Worm (Caenorhabditis elegans) whole organism, L1 larva: Measurements from ENCODE around the gene W02D7.4.

Source experiments
- C34B4.2 ChIP-seq: sonication (generic microtip); optimal IDR thresholded peaks from 2 replicates; lab custom pipeline; 2017; ENCODE audit warnings: mild to moderate bottlenecking, missing genetic modification characterization, missing compliant biosample characterization
- aly-2 ChIP-seq: fragments of 150-350 bp; optimal IDR thresholded peaks from 2 replicates; lab custom pipeline; 2014; ENCODE audit warnings: missing biosample characterization, missing genetic modification characterization
- ama-1 ChIP-seq: fragments of 150-350 bp; optimal IDR thresholded peaks from 2 replicates; lab custom pipeline; 2014
- ceh-63 ChIP-seq: fragments of 200-800 bp; sonication (Bioruptor generic); optimal IDR thresholded peaks from 2 replicates; lab custom pipeline; 2018; ENCODE audit warnings: mild to moderate bottlenecking, missing genetic modification characterization, missing compliant biosample characterization
- ceh-8 ChIP-seq: fragments of 200-800 bp; sonication (Bioruptor generic); optimal IDR thresholded peaks from 2 replicates; lab custom pipeline; 2018; ENCODE audit warnings: mild to moderate bottlenecking, missing genetic modification characterization, moderate library complexity, missing compliant biosample characterization
- ceh-88 ChIP-seq: fragments of 200-800 bp; sonication (Bioruptor generic); IDR thresholded peaks from 2 replicates; pipeline ENCODE4 v1.3.6; 2022; ENCODE audit warnings: missing genetic modification characterization, missing compliant biosample characterization
- ceh-90 ChIP-seq: sonication (generic microtip); optimal IDR thresholded peaks from 2 replicates; lab custom pipeline; 2016; ENCODE audit warnings: missing genetic modification characterization, missing compliant biosample characterization
- ces-1 ChIP-seq: fragments of 150-350 bp; optimal IDR thresholded peaks from 2 replicates; lab custom pipeline; 2014; ENCODE audit warnings: missing biosample characterization, missing genetic modification reagents, missing genetic modification characterization
- dpl-1 ChIP-seq, 3 experiments: fragments of 150-350 bp in 2 of 3; sonication (generic microtip) in 1 of 3; optimal IDR thresholded peaks; 2 replicates each; lab custom pipeline; 2014 to 2017; ENCODE audit warnings: missing biosample characterization in 3 of 3, missing genetic modification characterization in 3 of 3, missing genetic modification reagents in 3 of 3
- efl-1 ChIP-seq, 4 experiments: fragments of 150-350 bp; optimal IDR thresholded peaks in 3 of 4; peaks in 1 of 4; 1 replicate in 1 of 4; 2 replicates in 3 of 4; lab custom pipeline; 2014; ENCODE audit warnings: missing biosample characterization in 2 of 4, missing genetic modification characterization in 2 of 4, missing genetic modification reagents in 2 of 4
- egl-27 ChIP-seq, 2 experiments: fragments of 150-350 bp in 1 of 2; sonication (generic microtip); optimal IDR thresholded peaks; 3 replicates each; lab custom pipeline; 2017 to 2018; ENCODE audit warnings: missing biosample characterization in 2 of 2, missing genetic modification characterization in 2 of 2, missing genetic modification reagents in 2 of 2
- elt-2 ChIP-seq: sonication (generic microtip); optimal IDR thresholded peaks from 2 replicates; lab custom pipeline; 2016; ENCODE audit warnings: missing genetic modification characterization, mild to moderate bottlenecking, inconsistent platforms, missing compliant biosample characterization, missing genetic modification reagents
- elt-3 ChIP-seq, 6 experiments: fragments of 150-350 bp in 1 of 6; sonication (generic microtip); optimal IDR thresholded peaks; 2 replicates each; lab custom pipeline; 2017 to 2018; ENCODE audit warnings: missing biosample characterization in 6 of 6, missing genetic modification characterization in 6 of 6, inconsistent platforms in 1 of 6
- fkh-10 ChIP-seq: sonication (generic microtip); optimal IDR thresholded peaks from 2 replicates; lab custom pipeline; 2017; ENCODE audit warnings: missing biosample characterization, missing genetic modification reagents, missing genetic modification characterization
- hlh-17 ChIP-seq: fragments of 200-800 bp; sonication (Bioruptor generic); optimal IDR thresholded peaks from 2 replicates; lab custom pipeline; 2018; ENCODE audit warnings: missing genetic modification characterization, mild to moderate bottlenecking, missing compliant biosample characterization, moderate library complexity, borderline replicate concordance
- hlh-4 ChIP-seq: sonication (generic microtip); optimal IDR thresholded peaks from 2 replicates; lab custom pipeline; 2016; ENCODE audit warnings: mild to moderate bottlenecking, missing genetic modification characterization, missing compliant biosample characterization
- isw-1 ChIP-seq: fragments of 200-800 bp; sonication (Bioruptor generic); IDR thresholded peaks from 2 replicates; pipeline ENCODE4 v1.3.6; 2022; ENCODE audit warnings: missing genetic modification characterization, missing compliant biosample characterization
- lin-13 ChIP-seq: fragments of 150-350 bp; optimal IDR thresholded peaks from 2 replicates; lab custom pipeline; 2014; ENCODE audit warnings: missing biosample characterization, missing genetic modification reagents, missing genetic modification characterization
- lin-35 ChIP-seq, 2 experiments: fragments of 150-350 bp; optimal IDR thresholded peaks; 2 replicates each; lab custom pipeline; 2014; ENCODE audit warnings: missing biosample characterization in 2 of 2, missing genetic modification characterization in 2 of 2, missing genetic modification reagents in 2 of 2
- lsy-2 ChIP-seq, 2 experiments: fragments of 150-350 bp; optimal IDR thresholded peaks; 2 replicates each; lab custom pipeline; 2014; ENCODE audit warnings: missing biosample characterization in 2 of 2, missing genetic modification characterization in 2 of 2
- mab-9 ChIP-seq: fragments of 200-800 bp; sonication (Bioruptor generic); IDR thresholded peaks from 2 replicates; pipeline ENCODE4 v1.3.6; 2022; ENCODE audit warnings: missing genetic modification reagents, missing genetic modification characterization, missing compliant biosample characterization
- mep-1 ChIP-seq: fragments of 150-350 bp; optimal IDR thresholded peaks from 2 replicates; lab custom pipeline; 2014; ENCODE audit warnings: missing biosample characterization, missing genetic modification characterization
- nhr-11 ChIP-seq: fragments of 150-350 bp; optimal IDR thresholded peaks from 2 replicates; lab custom pipeline; 2014; ENCODE audit warnings: missing biosample characterization, missing genetic modification characterization
- nhr-12 ChIP-seq: sonication (generic microtip); optimal IDR thresholded peaks from 2 replicates; lab custom pipeline; 2017; ENCODE audit warnings: missing biosample characterization, missing genetic modification characterization
- nhr-19 ChIP-seq: fragments of 200-800 bp; sonication (Bioruptor generic); conservative IDR thresholded peaks from 2 replicates; pipeline ENCODE4 v1.3.6; 2022; ENCODE audit warnings: missing genetic modification characterization, missing compliant biosample characterization
- nhr-237 ChIP-seq: fragments of 150-350 bp; optimal IDR thresholded peaks from 2 replicates; lab custom pipeline; 2014; ENCODE audit warnings: missing biosample characterization, missing genetic modification characterization
- nhr-47 ChIP-seq: sonication (generic microtip); optimal IDR thresholded peaks from 2 replicates; lab custom pipeline; 2016; ENCODE audit warnings: mild to moderate bottlenecking, missing genetic modification characterization, moderate library complexity, missing compliant biosample characterization
- nhr-71 ChIP-seq: sonication (generic microtip); optimal IDR thresholded peaks from 2 replicates; lab custom pipeline; 2016; ENCODE audit warnings: mild to moderate bottlenecking, missing genetic modification characterization, moderate library complexity, missing compliant biosample characterization
- nhr-77 ChIP-seq: fragments of 150-350 bp; optimal IDR thresholded peaks from 2 replicates; lab custom pipeline; 2014; ENCODE audit warnings: missing biosample characterization, missing genetic modification characterization
- rnt-1 ChIP-seq: sonication (generic microtip); optimal IDR thresholded peaks from 2 replicates; lab custom pipeline; 2016; ENCODE audit warnings: mild to moderate bottlenecking, missing genetic modification characterization, moderate library complexity, missing compliant biosample characterization
- snpc-4 ChIP-seq: fragments of 150-350 bp; optimal IDR thresholded peaks from 2 replicates; lab custom pipeline; 2014; ENCODE audit warnings: missing biosample characterization, missing genetic modification characterization
- sptf-1 ChIP-seq: fragments of 150-350 bp; optimal IDR thresholded peaks from 2 replicates; lab custom pipeline; 2014; ENCODE audit warnings: missing biosample characterization, missing genetic modification characterization
- sup-37 ChIP-seq: fragments of 200-800 bp; sonication (Bioruptor generic); optimal IDR thresholded peaks from 2 replicates; lab custom pipeline; 2018; ENCODE audit warnings: mild to moderate bottlenecking, missing genetic modification characterization, missing compliant biosample characterization
- tbx-2 ChIP-seq: sonication (generic microtip); optimal IDR thresholded peaks from 2 replicates; lab custom pipeline; 2016; ENCODE audit warnings: missing genetic modification characterization, missing compliant biosample characterization
- tlp-1 ChIP-seq: fragments of 150-350 bp; optimal IDR thresholded peaks from 2 replicates; lab custom pipeline; 2014; ENCODE audit warnings: missing biosample characterization, missing genetic modification characterization
- unc-30 ChIP-seq: sonication (generic microtip); optimal IDR thresholded peaks from 2 replicates; lab custom pipeline; 2017; ENCODE audit warnings: missing biosample characterization, missing genetic modification characterization
- unc-98 ChIP-seq: fragments of 200-800 bp; sonication (Bioruptor generic); IDR thresholded peaks from 2 replicates; pipeline ENCODE4 v1.3.6; 2022; ENCODE audit warnings: missing genetic modification characterization, missing compliant biosample characterization
- vab-15 ChIP-seq: sonication (generic microtip); optimal IDR thresholded peaks from 2 replicates; lab custom pipeline; 2017; ENCODE audit warnings: missing genotype, mild to moderate bottlenecking, missing genetic modification characterization, missing compliant biosample characterization
- xbp-1 ChIP-seq: sonication (generic microtip); optimal IDR thresholded peaks from 2 replicates; lab custom pipeline; 2016; ENCODE audit warnings: missing genetic modification characterization, missing compliant biosample characterization
- zag-1 ChIP-seq: fragments of 150-350 bp; optimal IDR thresholded peaks from 2 replicates; lab custom pipeline; 2014; ENCODE audit warnings: missing biosample characterization, missing genetic modification characterization
- zip-4 ChIP-seq: fragments of 200-800 bp; sonication (Bioruptor generic); optimal IDR thresholded peaks from 2 replicates; lab custom pipeline; 2018; ENCODE audit warnings: mild to moderate bottlenecking, missing genetic modification characterization, moderate library complexity, missing compliant biosample characterization
- ztf-11 ChIP-seq, 2 experiments: sonication (generic microtip); optimal IDR thresholded peaks; 2 replicates each; lab custom pipeline; 2016 to 2017; ENCODE audit warnings: missing genetic modification characterization in 2 of 2, missing biosample characterization in 1 of 2, missing compliant biosample characterization in 1 of 2
- ztf-4 ChIP-seq: fragments of 150-350 bp; optimal IDR thresholded peaks from 2 replicates; lab custom pipeline; 2014; ENCODE audit warnings: missing biosample characterization, missing genetic modification characterization

W02D7.4 gene

DNA sequence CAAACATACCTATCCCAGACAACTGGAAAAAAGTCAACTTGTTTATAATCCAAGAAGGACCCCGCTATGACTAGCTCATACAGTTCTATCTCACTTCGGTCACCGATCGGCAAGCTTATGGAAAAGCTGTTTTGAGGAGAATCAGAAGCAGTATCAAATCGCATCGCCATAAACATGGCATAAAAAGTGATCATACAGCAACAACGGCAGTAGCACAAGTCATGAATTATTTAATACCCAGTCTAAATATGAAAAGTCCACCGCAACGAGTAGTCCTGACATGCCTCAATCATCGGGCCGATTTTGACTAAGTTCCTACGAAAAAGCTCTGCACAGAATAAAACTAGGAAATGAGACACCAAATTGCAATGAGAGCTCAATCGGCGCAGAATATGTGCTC is 26.1 kb upstream of the W02D7.4 start:
- no peak for TF ChIP-seq nhr-19 (GFP tag; lab: Robert Waterston, UW)
- TF ChIP-seq nhr-12 = no peak
- no peak for TF ChIP-seq ceh-8 (GFP tag; lab: Kevin White, UChicago)
- TF ChIP-seq ztf-11 (tag; optimal IDR thresholded peaks at IDR 0.05; lab: Kevin White, UChicago) = no peak
- no peak for TF ChIP-seq dpl-1 (GFP tag; optimal IDR thresholded peaks at IDR 0.05; lab: Kevin White, UChicago)
- TF ChIP-seq snpc-4 (tag; lab: Kevin White, UChicago) = no peak
- no peak for TF ChIP-seq isw-1 (GFP tag; lab: Robert Waterston, UW)
- no peak for TF ChIP-seq ama-1 (lab: Kevin White, UChicago)
- TF ChIP-seq aly-2 (tag; lab: Kevin White, UChicago) = no peak
- TF ChIP-seq ceh-63 (GFP tag; lab: Kevin White, UChicago) = no peak
- no peak for TF ChIP-seq unc-30 (tag; lab: Kevin White, UChicago)
- TF ChIP-seq elt-2 (tag; lab: Kevin White, UChicago) = no peak
- no peak for TF ChIP-seq ztf-4 (tag; lab: Kevin White, UChicago)
- TF ChIP-seq sup-37 = no peak

DNA sequence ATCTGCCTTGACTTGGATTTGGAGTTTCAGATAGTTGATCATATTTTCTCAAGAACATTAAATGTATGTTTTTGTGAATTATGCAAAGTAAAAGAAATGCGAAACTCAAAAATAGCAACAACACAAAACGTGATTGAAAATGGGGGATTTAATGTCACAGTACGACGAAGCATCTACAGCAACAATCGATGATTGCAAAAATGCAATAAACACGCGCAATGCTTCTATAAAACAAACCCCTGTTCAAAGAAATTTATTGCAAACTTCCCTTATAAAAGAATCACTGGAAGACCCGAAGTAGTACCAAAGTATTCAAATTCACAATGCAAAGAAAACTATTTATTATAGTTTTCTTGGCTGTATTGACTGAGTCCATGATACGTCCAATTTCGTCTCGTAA is 20.7 kb upstream of the W02D7.4 start, which contains the start of gene clec-219:
Gene clec-219, plus strand, starts transcription at position 301 of the 400 bp plus-strand sequence.
- TF ChIP-seq vab-15 (tag; lab: Kevin White, UChicago) = no peak
- TF ChIP-seq efl-1 (optimal IDR thresholded peaks at IDR 0.05; lab: Kevin White, UChicago) = no peak
- peak in 1 of 2 experiments; percentile 32 for TF ChIP-seq efl-1 (GFP tag; optimal IDR thresholded peaks at IDR 0.05 in 1 of 2; lab: Kevin White, UChicago)
- TF ChIP-seq, all 84 proteins: peak for 1

DNA sequence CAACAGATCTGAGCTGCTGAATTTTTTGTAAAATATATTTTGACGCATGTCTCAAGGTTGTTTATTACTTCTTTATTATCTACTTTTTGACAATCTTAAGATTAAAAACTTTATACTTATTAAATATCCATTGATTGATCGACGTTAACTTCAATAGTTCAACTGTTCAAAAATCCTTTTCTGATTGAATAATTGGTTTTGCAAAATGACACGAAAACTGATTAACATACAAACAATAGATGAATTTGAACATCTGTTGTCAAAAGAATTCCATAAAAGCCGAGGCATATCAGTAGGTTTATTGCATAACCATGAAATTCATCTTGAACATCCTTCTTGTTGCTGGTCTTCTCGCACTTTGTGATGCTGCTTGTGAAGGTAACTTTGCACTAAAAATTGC is 13.8 kb upstream of the W02D7.4 start, which contains the start of gene W02D7.12:
Gene W02D7.12, plus strand, starts transcription at position 301 of the 400 bp plus-strand sequence.
- TF ChIP-seq fkh-10 (GFP tag; lab: Kevin White, UChicago) (no peak), mab-9 (GFP tag; lab: Robert Waterston, UW) (no peak), nhr-47 (tag; lab: Kevin White, UChicago) (no peak), tlp-1 (tag; lab: Kevin White, UChicago) (no peak), zip-4 (GFP tag; lab: Kevin White, UChicago) (no peak), sptf-1 (tag; lab: Kevin White, UChicago) (no peak), elt-2 (tag; lab: Kevin White, UChicago) (no peak), tbx-2 (tag; lab: Kevin White, UChicago) (no peak), vab-15 (tag; lab: Kevin White, UChicago) (no peak), nhr-237 (tag; lab: Kevin White, UChicago) (no peak), ceh-88 (GFP tag; lab: Robert Waterston, UW) (no peak), xbp-1 (tag; lab: Kevin White, UChicago) (no peak), lin-13 (GFP tag; lab: Kevin White, UChicago) (no peak), nhr-77 (no peak), unc-98 (GFP tag; lab: Robert Waterston, UW) (no peak), elt-3 (tag; optimal IDR thresholded peaks at IDR 0.05; lab: Kevin White, UChicago) (no peak)

- TF ChIP-seq lin-35 (GFP tag; optimal IDR thresholded peaks at IDR 0.05; lab: Kevin White, UChicago) (no peak), elt-2 (tag; lab: Kevin White, UChicago) (peak; percentile 78), mep-1 (tag; lab: Kevin White, UChicago) (no peak), egl-27 (tag; optimal IDR thresholded peaks at IDR 0.05; lab: Kevin White, UChicago) (no peak)
- TF ChIP-seq, all 84 proteins: peak for 1
Observed at ce11 chrV:8307681-8308080, 10.3 kb upstream of the W02D7.4 start, which contains the start of gene clec-218. TSS of gene clec-218 (plus strand) at chrV:8307942.

DNA sequence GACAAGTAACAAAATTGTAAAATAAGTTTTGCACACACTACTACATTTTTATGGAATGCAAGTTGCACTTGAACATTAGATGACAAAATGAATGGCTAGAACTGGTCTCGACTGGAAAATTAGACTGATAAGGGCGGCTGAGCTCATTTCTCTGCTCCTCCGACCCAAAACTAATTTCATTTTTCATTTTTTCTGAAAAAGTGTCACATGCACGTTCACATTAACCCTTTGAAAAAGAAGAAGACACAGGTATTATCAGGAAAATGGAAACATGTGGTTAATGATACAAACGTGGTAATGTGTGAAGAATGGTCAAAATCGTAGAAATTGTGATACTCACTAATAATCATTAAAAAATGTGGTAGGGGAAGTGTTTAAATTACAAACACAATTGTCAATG is 9.6 kb upstream of the W02D7.4 start:
- no peak for TF ChIP-seq nhr-71 (tag; lab: Kevin White, UChicago)
- TF ChIP-seq vab-15 (tag; lab: Kevin White, UChicago) = no peak
- no peak for TF ChIP-seq C34B4.2 (tag; lab: Kevin White, UChicago)
- TF ChIP-seq rnt-1 (tag; lab: Kevin White, UChicago) = no peak
- no peak for TF ChIP-seq efl-1 (optimal IDR thresholded peaks at IDR 0.05; lab: Kevin White, UChicago)
- peak in 1 of 2 experiments; percentile 57 for TF ChIP-seq efl-1 (GFP tag; optimal IDR thresholded peaks at IDR 0.05 in 1 of 2; lab: Kevin White, UChicago)
- no peak for TF ChIP-seq hlh-4 (tag; lab: Kevin White, UChicago)
- peak; percentile 73 for TF ChIP-seq elt-2 (tag; lab: Kevin White, UChicago)
- no peak for TF ChIP-seq ceh-90
- no peak for TF ChIP-seq nhr-11 (tag; lab: Kevin White, UChicago)
- no peak for TF ChIP-seq ztf-11 (tag; optimal IDR thresholded peaks at IDR 0.05; lab: Kevin White, UChicago)
- peak in 1 of 2 experiments; percentile 23 for TF ChIP-seq lin-35 (GFP tag; optimal IDR thresholded peaks at IDR 0.05; lab: Kevin White, UChicago)
- TF ChIP-seq tbx-2 (tag; lab: Kevin White, UChicago) = no peak
- no peak for TF ChIP-seq zag-1 (tag; lab: Kevin White, UChicago)
- no peak for TF ChIP-seq hlh-17
- no peak for TF ChIP-seq lsy-2 (tag; optimal IDR thresholded peaks at IDR 0.05; lab: Kevin White, UChicago)
- TF ChIP-seq fkh-10 (GFP tag; lab: Kevin White, UChicago) = no peak
- no peak for TF ChIP-seq ces-1 (GFP tag; lab: Kevin White, UChicago)
- TF ChIP-seq unc-30 (tag; lab: Kevin White, UChicago) = no peak
- TF ChIP-seq, all 84 proteins: peak for 3
